Worm (Caenorhabditis elegans): ENCODE results near the gene ncs-4.

Gene ncs-4

ce11 chrX:10150918-10151317, 25.4 kb upstream of the ncs-4 start:
- TF ChIP-seq unc-42 (tag; optimal IDR thresholded peaks at IDR 0.05) (peak; percentile 85), unc-3 (GFP tag; conservative IDR thresholded peaks at IDR 0.05) (no peak), unc-3 (tag; optimal IDR thresholded peaks at IDR 0.05) (no peak), Y22D7AL.16 (tag; optimal IDR thresholded peaks at IDR 0.05) (no peak), ref-2 (tag; optimal IDR thresholded peaks at IDR 0.05) (no peak), rnt-1 (tag; optimal IDR thresholded peaks at IDR 0.05) (no peak)

ce11 chrX:10154317-10154942, 21.9 kb upstream of the ncs-4 start, which contains the start of gene F09B9.5:
Gene F09B9.5 (plus strand): TSS chrX:10154817.
- peak; percentile 27 for TF ChIP-seq unc-42 (tag; optimal IDR thresholded peaks at IDR 0.05)
- no peak for TF ChIP-seq tbx-2 (tag; optimal IDR thresholded peaks at IDR 0.05)
- TF ChIP-seq ets-4 (tag; optimal IDR thresholded peaks at IDR 0.05), result no peak
- TF ChIP-seq ceh-31 (tag; optimal IDR thresholded peaks at IDR 0.05), result no peak
- TF ChIP-seq nfya-1 (tag; optimal IDR thresholded peaks at IDR 0.05), result peak; percentile 27
- no peak for TF ChIP-seq C08G9.2 (tag; optimal IDR thresholded peaks at IDR 0.05)

- TF ChIP-seq C38D4.7 (GFP tag; optimal IDR thresholded peaks at IDR 0.05) (no peak), T23F11.4 (GFP tag; optimal IDR thresholded peaks at IDR 0.05) (no peak), ttx-3 (tag; optimal IDR thresholded peaks at IDR 0.05) (no peak), unc-42 (tag; optimal IDR thresholded peaks at IDR 0.05) (peak; percentile 73)
Observed at ce11 chrX:10155127-10155526, 21.2 kb upstream of the ncs-4 start.

- TF ChIP-seq ref-2 (tag; optimal IDR thresholded peaks at IDR 0.05) (peak; percentile 55), ttx-3 (tag; optimal IDR thresholded peaks at IDR 0.05) (no peak), dve-1 (tag; optimal IDR thresholded peaks at IDR 0.05) (no peak), eyg-1 (tag; optimal IDR thresholded peaks at IDR 0.05) (no peak), hlh-30 (tag; optimal IDR thresholded peaks at IDR 0.05; ENCODE audit: insufficient read depth) (peak; percentile 47), ceh-18 (tag; optimal IDR thresholded peaks at IDR 0.05) (peak; percentile 13), unc-42 (tag; optimal IDR thresholded peaks at IDR 0.05) (peak; percentile 22), sdc-2 (tag; optimal IDR thresholded peaks at IDR 0.05) (peak; percentile 35), rnt-1 (tag; optimal IDR thresholded peaks at IDR 0.05) (peak; percentile 46), nfya-1 (tag; optimal IDR thresholded peaks at IDR 0.05) (peak; percentile 50), tbx-2 (tag; optimal IDR thresholded peaks at IDR 0.05) (peak; percentile 8), ceh-31 (tag; optimal IDR thresholded peaks at IDR 0.05) (peak; percentile 28)
Observed at ce11 chrX:10158716-10159115, 17.6 kb upstream of the ncs-4 start, which contains the start of gene erd-2.1. Gene erd-2.1 (minus strand): TSS chrX:10158829.

- TF ChIP-seq pros-1 (tag; optimal IDR thresholded peaks at IDR 0.05) (no peak), ceh-34 (tag; optimal IDR thresholded peaks at IDR 0.05) (no peak), pqm-1 (tag; optimal IDR thresholded peaks at IDR 0.05) (no peak), nhr-11 (tag; optimal IDR thresholded peaks at IDR 0.05) (no peak), K02D7.2 (tag; optimal IDR thresholded peaks at IDR 0.05) (no peak), tbx-7 (tag; optimal IDR thresholded peaks at IDR 0.05) (no peak), gmeb-2 (tag; optimal IDR thresholded peaks at IDR 0.05) (no peak), F13H6.1 (tag; optimal IDR thresholded peaks at IDR 0.05) (no peak), pha-4 (tag; optimal IDR thresholded peaks at IDR 0.05) (no peak), pax-1 (tag; optimal IDR thresholded peaks at IDR 0.05) (no peak), mec-3 (tag; optimal IDR thresholded peaks at IDR 0.05; ENCODE audit: borderline replicate concordance) (no peak), dve-1 (tag; optimal IDR thresholded peaks at IDR 0.05) (no peak), ets-4 (tag; optimal IDR thresholded peaks at IDR 0.05) (no peak), hlh-8 (tag; optimal IDR thresholded peaks at IDR 0.05) (no peak), ceh-19 (GFP tag; optimal IDR thresholded peaks at IDR 0.05) (no peak)
Observed at ce11 chrX:10160097-10160677, 16.1 kb upstream of the ncs-4 start, which contains the start of gene F09B9.4. Gene F09B9.4 (plus strand): TSS chrX:10160627.

All from whole organism, late embryonic.